Fruit fly (Drosophila melanogaster) whole organism, embryonic: Measurements from ENCODE around the gene ATPsynepsilonL.
A peak's percentile ranks its signal among the peaks of the same experiment; 100 is the strongest.

Experiments
- Ada2b ChIP-seq: fragments of 200-800 bp; sonication (Bioruptor generic); IDR thresholded peaks from 2 replicates; pipeline ENCODE4 v1.3.6; 2022; ENCODE audit warnings: missing biosample characterization, missing genetic modification characterization
- Antp ChIP-seq: fragments of 200-800 bp; sonication (Bioruptor generic); optimal IDR thresholded peaks from 3 replicates; lab custom pipeline; 2016; ENCODE audit warnings: missing biosample characterization, missing genetic modification characterization
- CG10209 ChIP-seq: fragments of 200-800 bp; sonication (Bioruptor generic); optimal IDR thresholded peaks from 3 replicates; lab custom pipeline; 2017; ENCODE audit warnings: missing biosample characterization, mild to moderate bottlenecking, missing genetic modification characterization, missing genetic modification reagents
- CG10267 ChIP-seq: fragments of 200-800 bp; sonication (Bioruptor generic); optimal IDR thresholded peaks from 2 replicates; lab custom pipeline; 2018; ENCODE audit warnings: missing biosample characterization, mild to moderate bottlenecking, missing genetic modification characterization, moderate library complexity
- CG10979 ChIP-seq: fragments of 200-800 bp; sonication (Bioruptor generic); optimal IDR thresholded peaks from 2 replicates; lab custom pipeline; 2018; ENCODE audit warnings: missing biosample characterization, mild to moderate bottlenecking, missing genetic modification characterization, moderate library complexity
- CG12391 ChIP-seq: fragments of 200-800 bp; sonication (Bioruptor generic); optimal IDR thresholded peaks from 3 replicates; lab custom pipeline; 2018; ENCODE audit warnings: missing biosample characterization, mild to moderate bottlenecking, missing genetic modification characterization, moderate library complexity
- CG13123 ChIP-seq: fragments of 200-800 bp; sonication (Bioruptor generic); optimal IDR thresholded peaks from 2 replicates; lab custom pipeline; 2016; ENCODE audit warnings: missing biosample characterization, missing genetic modification characterization
- CG14441 ChIP-seq: fragments of 200-800 bp; sonication (Bioruptor generic); IDR thresholded peaks from 2 replicates; pipeline ENCODE4 v1.3.6; 2022; ENCODE audit warnings: missing biosample characterization, missing genetic modification characterization
- CG17359 ChIP-seq: fragments of 200-800 bp; sonication (Bioruptor generic); optimal IDR thresholded peaks from 3 replicates; lab custom pipeline; 2018; ENCODE audit warnings: missing biosample characterization, mild to moderate bottlenecking, missing genetic modification characterization, moderate library complexity
- CG17568 ChIP-seq: fragments of 200-800 bp; sonication (Bioruptor generic); optimal IDR thresholded peaks from 2 replicates; lab custom pipeline; 2018; ENCODE audit warnings: missing biosample characterization, mild to moderate bottlenecking, missing genetic modification characterization, moderate library complexity
- CG18764 ChIP-seq: fragments of 200-800 bp; sonication (Bioruptor generic); optimal IDR thresholded peaks from 3 replicates; lab custom pipeline; 2016; ENCODE audit warnings: missing biosample characterization, missing genetic modification characterization
- CG4328 ChIP-seq: fragments of 200-800 bp; sonication (Bioruptor generic); optimal IDR thresholded peaks from 3 replicates; lab custom pipeline; 2017; ENCODE audit warnings: missing biosample characterization, missing genetic modification reagents, missing genetic modification characterization
- CG7786 ChIP-seq: fragments of 200-800 bp; sonication (Bioruptor generic); optimal IDR thresholded peaks from 2 replicates; lab custom pipeline; 2016; ENCODE audit warnings: missing biosample characterization, missing genetic modification characterization
- CG8765 ChIP-seq: fragments of 200-800 bp; sonication (Bioruptor generic); IDR thresholded peaks from 2 replicates; pipeline ENCODE4 v1.3.6; 2022; ENCODE audit warnings: missing biosample characterization, missing genetic modification characterization
- CG8944 ChIP-seq: fragments of 200-800 bp; sonication (Bioruptor generic); optimal IDR thresholded peaks from 3 replicates; lab custom pipeline; 2016; ENCODE audit warnings: missing biosample characterization, missing genetic modification characterization
- Chrac-16 ChIP-seq: fragments of 200-800 bp; sonication (Bioruptor generic); optimal IDR thresholded peaks from 3 replicates; lab custom pipeline; 2016; ENCODE audit warnings: missing biosample characterization, missing genetic modification characterization
- CkIIα-i1 ChIP-seq: fragments of 200-800 bp; sonication (Bioruptor generic); IDR thresholded peaks from 2 replicates; pipeline ENCODE4 v1.3.6; 2022; ENCODE audit warnings: missing biosample characterization, missing genetic modification characterization
- Dll ChIP-seq: fragments of 200-800 bp; sonication (Bioruptor generic); IDR thresholded peaks from 4 replicates; pipeline ENCODE4 v1.3.6; 2022; ENCODE audit warnings: missing biosample characterization, missing genetic modification characterization; ENCODE audit not compliant: partially characterized antibody
- Fer1 ChIP-seq: fragments of 200-800 bp; sonication (Bioruptor generic); optimal IDR thresholded peaks from 2 replicates; lab custom pipeline; 2017; ENCODE audit warnings: missing biosample characterization, mild to moderate bottlenecking, missing genetic modification characterization
- Hmr ChIP-seq: fragments of 200-800 bp; sonication (Bioruptor generic); optimal IDR thresholded peaks from 3 replicates; lab custom pipeline; 2017; ENCODE audit warnings: mild to moderate bottlenecking, missing biosample characterization, missing genetic modification reagents, missing genetic modification characterization
- Hmx ChIP-seq: fragments of 200-800 bp; sonication (Bioruptor generic); optimal IDR thresholded peaks from 2 replicates; lab custom pipeline; 2016; ENCODE audit warnings: missing biosample characterization, missing genetic modification characterization
- Lhr ChIP-seq: fragments of 200-800 bp; sonication (Bioruptor generic); optimal IDR thresholded peaks from 3 replicates; lab custom pipeline; 2017; ENCODE audit warnings: mild to moderate bottlenecking, missing biosample characterization, missing genetic modification reagents, missing genetic modification characterization
- MBD-R2 ChIP-seq: fragments of 200-800 bp; sonication (Bioruptor generic); IDR thresholded peaks from 2 replicates; pipeline ENCODE4 v1.3.6; 2022; ENCODE audit warnings: missing biosample characterization, missing genetic modification characterization
- Nf-YB ChIP-seq: fragments of 200-800 bp; sonication (Bioruptor generic); optimal IDR thresholded peaks from 3 replicates; lab custom pipeline; 2019; ENCODE audit warnings: missing biosample characterization, mild to moderate bottlenecking, missing genetic modification characterization, moderate library complexity
- Optix ChIP-seq: fragments of 200-800 bp; sonication (Bioruptor generic); IDR thresholded peaks from 3 replicates; pipeline ENCODE4 v1.3.6; 2022; ENCODE audit warnings: missing biosample characterization, missing genetic modification characterization
- Ravus ChIP-seq: fragments of 200-800 bp; sonication (Bioruptor generic); IDR thresholded peaks from 2 replicates; pipeline ENCODE4 v1.3.6; 2022; ENCODE audit warnings: missing biosample characterization, missing genetic modification characterization
- Sry-δ ChIP-seq: fragments of 200-800 bp; sonication (Bioruptor generic); optimal IDR thresholded peaks from 2 replicates; lab custom pipeline; 2016; ENCODE audit warnings: missing biosample characterization, missing genetic modification characterization
- al ChIP-seq: fragments of 200-800 bp; sonication (Bioruptor generic); IDR thresholded peaks from 2 replicates; pipeline ENCODE4 v1.3.6; 2022; ENCODE audit warnings: missing biosample characterization, missing genetic modification characterization
- bab2 ChIP-seq: fragments of 200-800 bp; sonication (Bioruptor generic); optimal IDR thresholded peaks from 2 replicates; lab custom pipeline; 2016; ENCODE audit warnings: missing biosample characterization, missing genetic modification characterization
- bcd ChIP-seq: fragments of 200-800 bp; sonication (Bioruptor generic); optimal IDR thresholded peaks from 2 replicates; lab custom pipeline; 2017; ENCODE audit warnings: missing biosample characterization, mild to moderate bottlenecking, missing genetic modification characterization
- bsh ChIP-seq, 2 experiments: fragments of 200-800 bp; sonication (Bioruptor generic); optimal IDR thresholded peaks; 2 replicates each; lab custom pipeline; 2017 to 2018; ENCODE audit warnings: mild to moderate bottlenecking in 2 of 2, missing biosample characterization in 2 of 2, missing genetic modification characterization in 2 of 2, moderate library complexity in 1 of 2
- chif ChIP-seq, 2 experiments: fragments of 200-800 bp; sonication (Bioruptor generic); optimal IDR thresholded peaks; 3 replicates each; lab custom pipeline; 2016; ENCODE audit warnings: missing biosample characterization in 2 of 2, missing genetic modification characterization in 2 of 2
- dysf ChIP-seq: fragments of 200-800 bp; sonication (Bioruptor generic); IDR thresholded peaks from 3 replicates; pipeline ENCODE4 v1.3.6; 2022; ENCODE audit warnings: missing biosample characterization, missing genetic modification characterization
- fd3F ChIP-seq: fragments of 200-800 bp; sonication (Bioruptor generic); optimal IDR thresholded peaks from 2 replicates; lab custom pipeline; 2018; ENCODE audit warnings: missing biosample characterization, mild to moderate bottlenecking, missing genetic modification characterization, moderate library complexity
- gcm2 ChIP-seq: fragments of 200-800 bp; sonication (Bioruptor generic); optimal IDR thresholded peaks from 2 replicates; lab custom pipeline; 2016; ENCODE audit warnings: missing biosample characterization, missing genetic modification characterization
- gt ChIP-seq: fragments of 200-800 bp; sonication (Bioruptor generic); IDR thresholded peaks from 2 replicates; pipeline ENCODE4 v1.3.6; 2022; ENCODE audit warnings: missing biosample characterization, missing genetic modification characterization
- kah ChIP-seq: fragments of 200-800 bp; sonication (Bioruptor generic); optimal IDR thresholded peaks from 2 replicates; lab custom pipeline; 2018; ENCODE audit warnings: missing biosample characterization, mild to moderate bottlenecking, missing genetic modification characterization
- lilli ChIP-seq: fragments of 200-800 bp; sonication (Bioruptor generic); optimal IDR thresholded peaks from 3 replicates; lab custom pipeline; 2016; ENCODE audit warnings: missing biosample characterization, missing genetic modification characterization
- lmd ChIP-seq: fragments of 200-800 bp; sonication (Bioruptor generic); IDR thresholded peaks from 2 replicates; pipeline ENCODE4 v1.3.6; 2022; ENCODE audit warnings: missing biosample characterization, missing genetic modification characterization
- nmo ChIP-seq: fragments of 200-800 bp; sonication (Bioruptor generic); optimal IDR thresholded peaks from 2 replicates; lab custom pipeline; 2018; ENCODE audit warnings: missing biosample characterization, mild to moderate bottlenecking, missing genetic modification characterization, moderate library complexity
- p53 ChIP-seq: fragments of 200-800 bp; sonication (Bioruptor generic); optimal IDR thresholded peaks from 2 replicates; lab custom pipeline; 2016; ENCODE audit warnings: missing biosample characterization, missing genetic modification characterization
- pzg ChIP-seq: fragments of 200-800 bp; sonication (Bioruptor generic); optimal IDR thresholded peaks from 3 replicates; lab custom pipeline; 2018; ENCODE audit warnings: missing biosample characterization, mild to moderate bottlenecking, missing genetic modification characterization, moderate library complexity
- repo ChIP-seq: fragments of 200-800 bp; sonication (Bioruptor generic); optimal IDR thresholded peaks from 2 replicates; lab custom pipeline; 2016; ENCODE audit warnings: missing biosample characterization, missing genetic modification characterization
- schlank ChIP-seq: fragments of 200-800 bp; sonication (Bioruptor generic); optimal IDR thresholded peaks from 2 replicates; lab custom pipeline; 2018; ENCODE audit warnings: missing biosample characterization, mild to moderate bottlenecking, missing genetic modification characterization
- sens-2 ChIP-seq: fragments of 200-800 bp; sonication (Bioruptor generic); IDR thresholded peaks from 2 replicates; pipeline ENCODE4 v1.3.6; 2022; ENCODE audit warnings: missing biosample characterization, missing genetic modification characterization
- seq ChIP-seq: fragments of 200-800 bp; sonication (Bioruptor generic); IDR thresholded peaks from 2 replicates; pipeline ENCODE4 v1.3.6; 2022; ENCODE audit warnings: missing biosample characterization, missing genetic modification characterization
- tup ChIP-seq: fragments of 200-800 bp; sonication (Bioruptor generic); optimal IDR thresholded peaks from 2 replicates; lab custom pipeline; 2016; ENCODE audit warnings: missing biosample characterization, mild to moderate bottlenecking, missing genetic modification characterization, moderate library complexity
- vfl ChIP-seq: fragments of 200-800 bp; sonication (Bioruptor generic); optimal IDR thresholded peaks from 2 replicates; lab custom pipeline; 2016; ENCODE audit warnings: missing biosample characterization, missing genetic modification characterization
- vnd ChIP-seq: fragments of 200-800 bp; sonication (Bioruptor generic); IDR thresholded peaks from 3 replicates; pipeline ENCODE4 v1.3.6; 2022; ENCODE audit warnings: missing biosample characterization, missing genetic modification characterization; ENCODE audit not compliant: partially characterized antibody
- yki ChIP-seq: fragments of >200 bp; optimal IDR thresholded peaks from 3 replicates; lab custom pipeline; 2018
- z ChIP-seq: fragments of 200-800 bp; sonication (Bioruptor generic); IDR thresholded peaks from 3 replicates; pipeline ENCODE4 v1.3.6; 2022; ENCODE audit warnings: missing biosample characterization, missing genetic modification characterization

ATPsynepsilonL gene

dm6 chr3R:10161163-10161562, 39.6 kb downstream of the ATPsynepsilonL start, which contains the start of gene CG6254 (continued):
- TF ChIP-seq gcm2 (GFP tag; lab: Kevin White, UChicago) (no peak), CkIIα-i1 (GFP tag; lab: Robert Waterston, UW) (no peak), Ravus (GFP tag; lab: Robert Waterston, UW) (no peak), yki (lab: Kevin White, UChicago) (no peak), Ada2b (GFP tag; lab: Robert Waterston, UW) (0 out of 2 replicates have a peak, but pooled peaks have one; percentile 8), bsh (GFP tag; optimal IDR thresholded peaks at IDR 0.05; lab: Kevin White, UChicago) (peak in 1 of 2 experiments; percentile 22), lilli (GFP tag; lab: Kevin White, UChicago) (peak; percentile 58), CG10267 (tag; lab: Kevin White, UChicago) (peak; percentile 32), CG10979 (tag; lab: Kevin White, UChicago) (no peak), repo (GFP tag; lab: Kevin White, UChicago) (peak; percentile 33), fd3F (peak; percentile 23), sens-2 (0 out of 2 replicates have a peak, but pooled peaks have one; percentile 14), Lhr (no peak), vfl (GFP tag; lab: Kevin White, UChicago) (peak; percentile 25), z (no peak), CG17568 (no peak), CG7786 (GFP tag; lab: Kevin White, UChicago) (peak; percentile 34), schlank (tag; lab: Kevin White, UChicago) (no peak), dysf (GFP tag; lab: Robert Waterston, UW) (0 out of 3 replicates have a peak, but pooled peaks have one; percentile 31), Chrac-16 (GFP tag; lab: Kevin White, UChicago) (peak; percentile 34), CG12391 (tag; lab: Kevin White, UChicago) (peak; percentile 45), vnd (peak; percentile 28; the same call in 1 of the 3 replicates), CG8765 (GFP tag; lab: Robert Waterston, UW) (no peak), Dll (GFP tag; lab: Robert Waterston, UW) (0 out of 4 replicates have a peak, but pooled peaks have one; percentile 32), Nf-YB (GFP tag; lab: Kevin White, UChicago) (no peak), al (GFP tag; lab: Robert Waterston, UW) (0 out of 2 replicates have a peak, but pooled peaks have one; percentile 15), kah (GFP tag; lab: Kevin White, UChicago) (no peak), Hmx (no peak), bcd (GFP tag; lab: Kevin White, UChicago) (no peak), lmd (no peak), Antp (GFP tag; lab: Kevin White, UChicago) (peak; percentile 52), CG10209 (GFP tag; lab: Kevin White, UChicago) (no peak), pzg (GFP tag; lab: Kevin White, UChicago) (peak; percentile 68), CG18764 (GFP tag; lab: Kevin White, UChicago) (peak; percentile 6), CG17359 (tag; lab: Kevin White, UChicago) (no peak), bab2 (GFP tag; lab: Kevin White, UChicago) (peak; percentile 1), Sry-δ (GFP tag; lab: Kevin White, UChicago) (peak; percentile 34), gt (GFP tag; lab: Robert Waterston, UW) (no peak), CG4328 (GFP tag; lab: Kevin White, UChicago) (no peak), nmo (GFP tag; lab: Kevin White, UChicago) (no peak), chif (GFP tag; optimal IDR thresholded peaks at IDR 0.05; lab: Kevin White, UChicago) (peak in 1 of 2 experiments; percentile 33), MBD-R2 (GFP tag; lab: Robert Waterston, UW) (peak; percentile 99), CG14441 (GFP tag; lab: Robert Waterston, UW) (peak; percentile 34; the same call in 1 of the 2 replicates), Hmr (GFP tag; lab: Kevin White, UChicago) (no peak), seq (GFP tag; lab: Robert Waterston, UW) (0 out of 2 replicates have a peak, but pooled peaks have one; percentile 26), CG13123 (GFP tag; lab: Kevin White, UChicago) (no peak), CG8944 (peak; percentile 30), Fer1 (GFP tag; lab: Kevin White, UChicago) (no peak), Optix (GFP tag; lab: Robert Waterston, UW) (no peak), tup (no peak), p53 (GFP tag; lab: Kevin White, UChicago) (no peak)
